Worm (Caenorhabditis elegans): ENCODE results near the gene Y39A1A.18.
A peak's percentile ranks its signal among the peaks of the same experiment; 100 is the strongest.

Gene Y39A1A.18

ce11 chrIII:10717479-10717878 lies 23.2 kb upstream of the Y39A1A.18 start (continued):
- TF ChIP-seq bed-1 (GFP tag; IDR thresholded peaks at IDR 0.05) (no peak), hlh-12 (tag; optimal IDR thresholded peaks at IDR 0.05) (no peak), let-607 (tag; optimal IDR thresholded peaks at IDR 0.05) (peak in 1 of 2 experiments; percentile 6), cebp-2 (GFP tag; IDR thresholded peaks at IDR 0.05) (no peak), F33H1.4 (GFP tag; IDR thresholded peaks at IDR 0.05) (no peak), pbrm-1 (GFP tag; IDR thresholded peaks at IDR 0.05) (0 out of 2 replicates have a peak, but pooled peaks have one; percentile 7), fkh-3 (tag; optimal IDR thresholded peaks at IDR 0.05) (no peak), attf-6 (GFP tag; IDR thresholded peaks at IDR 0.05) (no peak), athp-1 (tag; optimal IDR thresholded peaks at IDR 0.05) (no peak), lin-40 (tag; optimal IDR thresholded peaks at IDR 0.05) (peak; percentile 83), nfya-1 (tag; optimal IDR thresholded peaks at IDR 0.05; ENCODE audit: borderline replicate concordance, insufficient read depth) (no peak), F10E7.11 (tag; optimal IDR thresholded peaks at IDR 0.05) (no peak), ceh-91 (GFP tag; IDR thresholded peaks at IDR 0.05) (no peak), unc-130 (GFP tag; optimal IDR thresholded peaks at IDR 0.05) (no peak), sdz-38 (tag; optimal IDR thresholded peaks at IDR 0.05) (no peak), B0035.1 (tag; optimal IDR thresholded peaks at IDR 0.05) (peak; percentile 56), tbx-9 (tag; optimal IDR thresholded peaks at IDR 0.05; ENCODE audit: borderline replicate concordance) (no peak), rcor-1 (GFP tag; IDR thresholded peaks at IDR 0.05) (no peak; the same call in 1 of the 2 replicates), hlh-26 (GFP tag; conservative IDR thresholded peaks at IDR 0.05) (no peak), F39B2.1 (GFP tag; IDR thresholded peaks at IDR 0.05) (no peak), snpc-3.4 (tag; optimal IDR thresholded peaks at IDR 0.05) (no peak), C17E4.6 (GFP tag; IDR thresholded peaks at IDR 0.05) (no peak), ZK185.1 (tag; optimal IDR thresholded peaks at IDR 0.05; ENCODE audit: poor library complexity, severe bottlenecking) (peak; percentile 69), nhr-179 (tag; optimal IDR thresholded peaks at IDR 0.05) (no peak), madf-8 (GFP tag; conservative IDR thresholded peaks at IDR 0.05) (no peak), snpc-4 (GFP tag; optimal IDR thresholded peaks at IDR 0.05) (no peak), snpc-4 (tag; optimal IDR thresholded peaks at IDR 0.05) (peak in 2 of 4 experiments; percentile 4 to 19), gei-17 (GFP tag; optimal IDR thresholded peaks at IDR 0.05) (no peak), K11D2.4 (GFP tag; IDR thresholded peaks at IDR 0.05) (peak; percentile 71), ets-4 (GFP tag; optimal IDR thresholded peaks at IDR 0.05) (no peak), F57A8.1 (GFP tag; optimal IDR thresholded peaks at IDR 0.05) (no peak), bed-2 (GFP tag; IDR thresholded peaks at IDR 0.05) (no peak), D2030.7 (GFP tag; IDR thresholded peaks at IDR 0.05) (no peak), B0261.1 (tag; optimal IDR thresholded peaks at IDR 0.05) (no peak), madf-3 (GFP tag; IDR thresholded peaks at IDR 0.05) (no peak), Y56A3A.18 (GFP tag; IDR thresholded peaks at IDR 0.05) (no peak), ceh-58 (GFP tag; IDR thresholded peaks at IDR 0.05) (no peak), lag-1 (GFP tag; IDR thresholded peaks at IDR 0.05) (no peak), hmg-20 (GFP tag; IDR thresholded peaks at IDR 0.05) (no peak), nhr-80 (tag; optimal IDR thresholded peaks at IDR 0.05) (peak; percentile 89), F55B11.4 (tag; optimal IDR thresholded peaks at IDR 0.05; ENCODE audit: borderline replicate concordance, insufficient read depth) (no peak), tbp1 (GFP tag; optimal IDR thresholded peaks at IDR 0.05) (peak; percentile 43), rpc-1 (optimal IDR thresholded peaks at IDR 0.05) (no peak), rpc-1 (tag; optimal IDR thresholded peaks at IDR 0.05) (no peak), ztf-28 (GFP tag; IDR thresholded peaks at IDR 0.05) (no peak), lir-1 (GFP tag; conservative IDR thresholded peaks at IDR 0.05) (no peak; the same call in 1 of the 2 replicates), mes-4 (tag; optimal IDR thresholded peaks at IDR 0.05) (no peak), madf-6 (GFP tag; IDR thresholded peaks at IDR 0.05) (no peak), nhr-90 (tag; optimal IDR thresholded peaks at IDR 0.05) (no peak), ceh-40 (GFP tag; IDR thresholded peaks at IDR 0.05) (0 out of 2 replicates have a peak, but pooled peaks have one; percentile 37)
